Comparison of ENCODE assay signal across 3 fruit fly cellular contexts in the genomic region with DNA sequence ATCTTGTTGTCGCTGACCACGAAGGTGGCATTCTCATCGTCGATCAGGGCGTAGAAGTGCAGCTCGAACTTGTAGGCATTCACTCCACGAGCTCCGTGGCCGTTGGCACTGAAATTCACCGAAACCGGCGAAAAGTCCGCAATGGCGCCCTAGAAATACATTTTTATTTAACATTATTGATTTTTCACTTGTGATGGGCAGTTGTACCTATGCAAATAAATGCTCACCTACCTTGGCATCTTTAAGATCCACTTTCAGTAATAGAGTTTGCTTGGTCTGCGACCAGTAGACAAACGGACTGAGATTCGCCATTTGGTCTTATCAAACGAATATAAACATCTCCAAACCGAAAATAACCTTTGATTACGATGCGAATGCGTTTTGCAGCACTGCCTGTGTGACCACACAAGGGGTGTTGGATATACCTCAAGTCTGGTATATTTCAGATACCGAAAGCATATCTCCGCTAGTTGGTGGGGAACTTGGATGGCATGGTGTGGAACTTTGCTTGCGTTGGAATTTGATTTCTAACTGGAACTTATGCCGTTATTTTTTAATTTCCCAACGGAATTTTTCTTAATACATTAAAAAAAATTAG.
TF ChIP-seq lines count a peak whose summit lies in the region.

A gene (minus strand): TSS at position 403 of the 598 bp plus-strand sequence.

TF ChIP-seq in whole organism, adult, 20 proteins besides CTCF, POLR2A, EP300 and RAD21 (continued from another document):
- TF ChIP-seq tj (GFP tag; optimal IDR thresholded peaks at IDR 0.05; lab: Kevin White, UChicago) (no peak), pad (GFP tag; optimal IDR thresholded peaks at IDR 0.05; lab: Kevin White, UChicago) (peak; percentile 41), kay (GFP tag; lab: Kevin White, UChicago; ENCODE audit: borderline replicate concordance) (no peak)

TF ChIP-seq in whole organism, embryonic, 481 proteins besides CTCF, POLR2A, EP300 and RAD21 (continued from another document and continues in another):
- TF ChIP-seq salm (tag; optimal IDR thresholded peaks at IDR 0.05; lab: Kevin White, UChicago) (no peak), MTF-1 (GFP tag; optimal IDR thresholded peaks at IDR 0.05; lab: Kevin White, UChicago; ENCODE audit: borderline replicate concordance) (no peak), CG11504 (tag; optimal IDR thresholded peaks at IDR 0.05; lab: Kevin White, UChicago) (no peak), kah (GFP tag; optimal IDR thresholded peaks at IDR 0.05; lab: Kevin White, UChicago) (no peak), insv (GFP tag; optimal IDR thresholded peaks at IDR 0.05; lab: Kevin White, UChicago) (peak; percentile 80 to 98), CG11695 (GFP tag; IDR thresholded peaks at IDR 0.05; lab: Robert Waterston, UW) (peak; percentile 50; the same call in 1 of the 3 replicates), Deaf1 (tag; optimal IDR thresholded peaks at IDR 0.05; lab: Kevin White, UChicago) (no peak), CG13424 (tag; optimal IDR thresholded peaks at IDR 0.05; lab: Kevin White, UChicago) (no peak), CG11247 (GFP tag; IDR thresholded peaks at IDR 0.05; lab: Robert Waterston, UW) (no peak), twi (tag; optimal IDR thresholded peaks at IDR 0.05; lab: Kevin White, UChicago) (no peak), Oli (tag; optimal IDR thresholded peaks at IDR 0.05; lab: Kevin White, UChicago) (no peak), chif (GFP tag; optimal IDR thresholded peaks at IDR 0.05; lab: Kevin White, UChicago) (peak in 1 of 2 experiments; percentile 11), CG6175 (GFP tag; IDR thresholded peaks at IDR 0.05; lab: Robert Waterston, UW) (no peak), chn (GFP tag; optimal IDR thresholded peaks at IDR 0.05; lab: Kevin White, UChicago) (peak; percentile 27), pb (GFP tag; optimal IDR thresholded peaks at IDR 0.05; lab: Kevin White, UChicago) (no peak), CG32772 (GFP tag; IDR thresholded peaks at IDR 0.05; lab: Robert Waterston, UW) (no peak), CG8281 (tag; optimal IDR thresholded peaks at IDR 0.05; lab: Kevin White, UChicago) (no peak), CG16863 (GFP tag; optimal IDR thresholded peaks at IDR 0.05; lab: Kevin White, UChicago) (no peak), CG10147 (GFP tag; optimal IDR thresholded peaks at IDR 0.05; lab: Kevin White, UChicago) (no peak), CG1792 (GFP tag; optimal IDR thresholded peaks at IDR 0.05; lab: Kevin White, UChicago) (peak; percentile 28), phol (tag; optimal IDR thresholded peaks at IDR 0.05; lab: Kevin White, UChicago) (peak; percentile 57), az2 (GFP tag; optimal IDR thresholded peaks at IDR 0.05; lab: Kevin White, UChicago) (no peak), Six4 (GFP tag; optimal IDR thresholded peaks at IDR 0.05; lab: Kevin White, UChicago) (no peak), CG7372 (GFP tag; IDR thresholded peaks at IDR 0.05; lab: Robert Waterston, UW) (no peak), CG10654 (GFP tag; optimal IDR thresholded peaks at IDR 0.05; lab: Kevin White, UChicago) (no peak), C15 (GFP tag; IDR thresholded peaks at IDR 0.05; lab: Robert Waterston, UW) (no peak), CG8388 (GFP tag; optimal IDR thresholded peaks at IDR 0.05; lab: Kevin White, UChicago) (no peak), CG17328 (GFP tag; IDR thresholded peaks at IDR 0.05; lab: Robert Waterston, UW) (no peak), CG14441 (GFP tag; IDR thresholded peaks at IDR 0.05; lab: Robert Waterston, UW) (no peak), CG11085 (GFP tag; IDR thresholded peaks at IDR 0.05; lab: Robert Waterston, UW) (no peak), Eip74EF (GFP tag; optimal IDR thresholded peaks at IDR 0.05; lab: Kevin White, UChicago) (no peak), zen2 (GFP tag; IDR thresholded peaks at IDR 0.05; lab: Robert Waterston, UW; ENCODE audit: partially characterized antibody) (no peak), CG1647 (GFP tag; optimal IDR thresholded peaks at IDR 0.05; lab: Kevin White, UChicago) (peak; percentile 45), CG34422 (GFP tag; IDR thresholded peaks at IDR 0.05; lab: Robert Waterston, UW) (peak; percentile 51; the same call in 1 of the 3 replicates), CG11560 (tag; IDR thresholded peaks at IDR 0.05; lab: Robert Waterston, UW) (no peak), grau (tag; optimal IDR thresholded peaks at IDR 0.05; lab: Kevin White, UChicago) (no peak), TFAM (GFP tag; optimal IDR thresholded peaks at IDR 0.05; lab: Kevin White, UChicago) (no peak), CG32767 (GFP tag; IDR thresholded peaks at IDR 0.05; lab: Robert Waterston, UW) (no peak), slou (GFP tag; optimal IDR thresholded peaks at IDR 0.05; lab: Kevin White, UChicago) (no peak), B-H2 (GFP tag; optimal IDR thresholded peaks at IDR 0.05; lab: Kevin White, UChicago) (peak; percentile 34), ATbp (GFP tag; optimal IDR thresholded peaks at IDR 0.05; lab: Kevin White, UChicago) (no peak), Usf (GFP tag; optimal IDR thresholded peaks at IDR 0.05; lab: Kevin White, UChicago) (no peak), usp (GFP tag; optimal IDR thresholded peaks at IDR 0.05; lab: Kevin White, UChicago) (no peak), YL-1 (GFP tag; optimal IDR thresholded peaks at IDR 0.05; lab: Kevin White, UChicago) (peak; percentile 77), nmo (GFP tag; optimal IDR thresholded peaks at IDR 0.05; lab: Kevin White, UChicago) (peak; percentile 58), CG31441 (GFP tag; IDR thresholded peaks at IDR 0.05; lab: Robert Waterston, UW) (0 out of 2 replicates have a peak, but pooled peaks have one; percentile 18), CoRest (tag; optimal IDR thresholded peaks at IDR 0.05; lab: Kevin White, UChicago) (peak; percentile 65), repo (GFP tag; optimal IDR thresholded peaks at IDR 0.05; lab: Kevin White, UChicago) (no peak), CG6689 (GFP tag; IDR thresholded peaks at IDR 0.05; lab: Robert Waterston, UW) (no peak), Rx (GFP tag; IDR thresholded peaks at IDR 0.05; lab: Robert Waterston, UW) (no peak), ac (GFP tag; optimal IDR thresholded peaks at IDR 0.05; lab: Kevin White, UChicago) (no peak), CG1529 (GFP tag; optimal IDR thresholded peaks at IDR 0.05; lab: Kevin White, UChicago) (peak; percentile 17), CG18262 (tag; optimal IDR thresholded peaks at IDR 0.05; lab: Kevin White, UChicago) (no peak), NfI (GFP tag; optimal IDR thresholded peaks at IDR 0.05; lab: Kevin White, UChicago) (peak; percentile 19), Lhr (GFP tag; optimal IDR thresholded peaks at IDR 0.05; lab: Kevin White, UChicago) (peak; percentile 92), CG2678 (tag; optimal IDR thresholded peaks at IDR 0.05; lab: Kevin White, UChicago) (no peak), Atf3 (GFP tag; optimal IDR thresholded peaks at IDR 0.05; lab: Kevin White, UChicago) (no peak), CG10979 (tag; optimal IDR thresholded peaks at IDR 0.05; lab: Kevin White, UChicago) (no peak), Asciz (GFP tag; optimal IDR thresholded peaks at IDR 0.05; lab: Kevin White, UChicago) (no peak), Atf-2 (GFP tag; optimal IDR thresholded peaks at IDR 0.05; lab: Kevin White, UChicago) (no peak), CG10366 (GFP tag; IDR thresholded peaks at IDR 0.05; lab: Robert Waterston, UW) (no peak), CG9727 (GFP tag; optimal IDR thresholded peaks at IDR 0.05; lab: Kevin White, UChicago) (no peak), CG4854 (GFP tag; optimal IDR thresholded peaks at IDR 0.05; lab: Kevin White, UChicago) (peak; percentile 37)

TF ChIP-seq in whole organism, prepupa, 60 proteins besides CTCF, POLR2A, EP300 and RAD21 (continued from another document):
- TF ChIP-seq Sox102F (GFP tag; optimal IDR thresholded peaks at IDR 0.05; lab: Kevin White, UChicago) (no peak), CG10631 (GFP tag; optimal IDR thresholded peaks at IDR 0.05; lab: Kevin White, UChicago) (no peak), Eip93F (GFP tag; optimal IDR thresholded peaks at IDR 0.05; lab: Kevin White, UChicago) (no peak), net (GFP tag; optimal IDR thresholded peaks at IDR 0.05; lab: Kevin White, UChicago) (no peak), CG1621 (tag; optimal IDR thresholded peaks at IDR 0.05; lab: Kevin White, UChicago) (no peak), spab (GFP tag; optimal IDR thresholded peaks at IDR 0.05; lab: Kevin White, UChicago) (no peak), Sox14 (GFP tag; optimal IDR thresholded peaks at IDR 0.05; lab: Kevin White, UChicago) (peak; percentile 53), cyc (GFP tag; optimal IDR thresholded peaks at IDR 0.05; lab: Kevin White, UChicago) (peak; percentile 14), Sox15 (GFP tag; optimal IDR thresholded peaks at IDR 0.05; lab: Kevin White, UChicago) (no peak), Gug (GFP tag; IDR thresholded peaks at IDR 0.05; lab: Robert Waterston, UW) (no peak), CG31627 (GFP tag; optimal IDR thresholded peaks at IDR 0.05; lab: Kevin White, UChicago) (peak; percentile 8)
